Fruit fly (Drosophila melanogaster) ovary, adult (tissue): ENCODE results near the gene CG31924.

Source experiments
- CG17801 ChIP-seq: fragments of 200-800 bp; optimal IDR thresholded peaks from 2 replicates; lab custom pipeline; 2019; ENCODE audit warnings: missing biosample characterization, mild to moderate bottlenecking, missing genetic modification characterization, moderate library complexity; ENCODE audit not compliant: partially characterized antibody

CG31924 gene

DNA sequence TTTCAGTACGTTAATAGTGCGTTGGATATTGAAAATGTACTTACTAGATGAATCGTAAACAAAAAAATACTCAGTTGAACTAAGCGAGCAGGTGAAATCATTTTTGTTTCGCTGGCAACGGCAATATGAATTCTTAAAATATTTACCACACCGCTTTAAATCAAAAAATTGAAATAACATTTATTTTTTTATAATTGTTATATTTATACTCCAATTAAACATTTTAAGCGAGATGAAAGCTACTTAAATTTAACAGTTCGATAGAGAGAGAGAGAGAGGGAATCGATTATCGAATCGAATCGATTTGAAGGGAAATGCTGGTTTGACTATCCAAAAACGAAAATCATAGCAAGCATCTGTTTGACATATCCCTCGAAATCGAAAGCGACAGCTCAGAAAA, 10.6 kb downstream of the CG31924 start, which contains the start of the genes CG33922 and Cdlc2:
CG33922 (minus strand) TSS at position 101 of the 400 bp plus-strand sequence.
Cdlc2 (plus strand) TSS at position 330 of the 400 bp plus-strand sequence.
- no peak for TF ChIP-seq CG17801 (GFP tag; lab: Kevin White, UChicago)

DNA sequence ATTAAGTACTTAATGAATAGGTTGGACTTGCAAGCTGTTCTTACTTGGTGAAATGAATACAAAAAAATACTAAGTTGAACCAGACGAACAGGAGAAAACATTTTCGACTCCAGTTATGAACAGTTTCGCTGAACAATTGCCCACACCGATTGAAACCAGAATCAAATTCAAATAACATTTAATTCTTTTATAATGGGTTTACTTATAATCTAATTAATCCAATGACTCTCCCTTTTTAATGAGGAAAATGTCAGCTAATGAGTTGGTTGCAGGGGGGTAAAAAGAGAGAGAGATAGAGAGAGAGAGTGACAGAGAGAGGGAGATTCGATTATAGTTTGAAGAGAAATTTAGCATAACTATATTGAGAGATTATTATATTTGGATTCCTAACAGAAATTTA, 12.7 kb downstream of the CG31924 start, which contains the start of gene CG33923:
CG33923 (minus strand) TSS at position 101 of the 400 bp plus-strand sequence.
- no peak for TF ChIP-seq CG17801 (GFP tag; lab: Kevin White, UChicago)

DNA sequence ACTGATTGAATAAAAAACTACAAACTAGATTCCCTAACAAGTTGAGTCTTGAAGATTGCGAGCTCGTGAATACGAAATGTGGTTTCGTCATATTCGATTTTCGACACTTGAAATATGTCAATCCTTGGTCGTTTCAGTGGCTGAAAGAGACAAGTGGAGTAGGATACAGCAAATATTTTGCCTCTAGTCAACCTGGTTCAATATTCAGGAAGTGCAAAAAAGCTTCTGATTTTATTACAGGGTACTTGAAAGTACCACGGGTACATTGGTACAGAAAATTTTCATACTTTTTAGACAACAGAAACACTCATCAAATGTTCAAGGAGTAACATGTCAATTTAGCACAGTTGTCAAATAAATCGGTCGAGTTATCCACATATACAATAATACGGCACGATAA, 20.9 kb downstream of the CG31924 start, which contains the start of gene CG5440:
CG5440 (plus strand) TSS at position 301 of the 400 bp plus-strand sequence.
- no peak for TF ChIP-seq CG17801 (GFP tag; lab: Kevin White, UChicago)

DNA sequence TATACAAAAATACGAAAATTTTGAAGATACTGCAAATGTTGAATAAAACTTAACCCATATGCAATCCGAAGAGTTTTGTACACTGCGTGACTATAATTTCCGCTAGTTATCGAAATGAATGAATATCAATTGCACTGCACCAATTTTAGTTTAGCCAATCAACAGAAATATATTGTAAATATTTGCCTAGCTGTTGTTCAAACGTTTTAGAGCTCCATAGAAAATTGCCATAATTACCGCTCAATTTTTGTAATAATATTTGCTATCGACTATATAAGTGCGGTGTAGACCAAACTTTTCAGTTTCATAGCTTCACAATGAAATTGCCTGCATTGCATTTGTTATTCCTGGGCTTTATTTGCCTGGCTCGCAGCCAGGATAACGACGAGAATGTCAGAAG, 25.9 kb downstream of the CG31924 start, which contains the start of gene a5:
a5 (plus strand) TSS at position 301 of the 400 bp plus-strand sequence.
- TF ChIP-seq CG17801 (GFP tag; lab: Kevin White, UChicago) = no peak

DNA sequence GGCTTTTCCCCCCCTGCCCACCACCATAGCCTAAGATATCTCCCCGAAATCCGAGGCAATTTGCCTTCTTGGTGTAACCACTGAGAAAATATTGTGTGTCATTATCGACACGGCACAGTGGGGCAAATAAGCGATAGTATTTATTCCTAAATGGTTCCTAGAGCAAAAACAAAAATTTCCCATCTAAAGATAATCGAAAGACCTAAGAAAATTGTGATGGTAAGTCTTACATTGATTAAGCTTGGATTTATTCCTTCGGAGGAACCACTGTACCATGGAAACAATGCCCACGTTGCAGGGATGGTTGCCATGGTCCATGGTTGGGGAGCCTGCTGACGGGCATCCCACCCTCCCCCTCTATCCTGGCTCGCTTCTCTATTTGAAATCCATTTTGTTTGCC, 38.3 kb downstream of the CG31924 start:
- no peak for TF ChIP-seq CG17801 (GFP tag; lab: Kevin White, UChicago)

DNA sequence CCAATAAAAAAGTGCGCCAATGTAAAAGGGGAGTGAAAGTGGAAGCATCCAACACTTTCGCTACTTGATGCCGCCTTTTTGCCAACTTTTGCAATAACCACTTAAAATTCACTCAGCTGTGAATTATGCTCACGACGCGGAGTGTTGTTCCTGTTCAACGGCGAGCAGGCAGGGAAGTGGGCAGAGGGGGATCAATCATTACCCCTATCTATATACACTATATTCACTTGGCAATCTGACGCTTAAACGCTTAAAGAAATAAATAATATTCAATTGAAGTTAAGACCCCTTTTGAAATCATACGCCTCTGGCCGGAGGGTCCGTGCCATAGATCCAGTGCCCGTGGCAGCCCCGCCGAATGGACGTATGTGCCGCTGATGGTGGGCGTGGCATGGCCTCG, 39.4 kb downstream of the CG31924 start:
- TF ChIP-seq CG17801 (GFP tag; lab: Kevin White, UChicago) = no peak

DNA sequence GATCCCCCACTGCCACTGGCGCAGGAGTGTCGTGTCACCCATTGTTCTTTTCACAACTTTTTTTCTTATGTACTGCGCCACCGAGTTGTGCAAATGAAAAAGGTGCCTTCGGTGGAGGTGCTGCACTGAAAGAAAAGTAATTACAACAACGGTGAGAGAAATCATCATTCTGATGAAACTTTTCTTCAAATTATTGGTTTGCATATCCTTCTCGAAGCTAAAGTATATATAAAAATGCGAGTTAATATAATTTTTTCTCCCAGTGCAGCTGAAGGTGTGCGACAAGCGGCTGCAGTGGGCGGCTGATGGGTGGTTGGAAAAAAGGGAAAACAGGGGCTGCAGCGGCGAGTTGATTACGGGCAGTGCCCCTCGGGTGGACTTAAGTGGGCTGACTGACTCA, 42.4 kb downstream of the CG31924 start:
- TF ChIP-seq CG17801 (GFP tag; lab: Kevin White, UChicago) = no peak
